Worm (Caenorhabditis elegans) whole organism, late embryonic: ENCODE data around the gene cyp-29A4.

ENCODE experiments used
- ceh-31 ChIP-seq: sonication (generic microtip); optimal IDR thresholded peaks from 2 replicates; lab custom pipeline; 2016; ENCODE audit warnings: missing genetic modification characterization, missing compliant biosample characterization
- ceh-48 ChIP-seq: sonication (generic microtip); optimal IDR thresholded peaks from 2 replicates; lab custom pipeline; 2016; ENCODE audit warnings: missing genetic modification characterization, inconsistent platforms, missing compliant biosample characterization
- nfya-1 ChIP-seq: sonication (generic microtip); optimal IDR thresholded peaks from 2 replicates; lab custom pipeline; 2017; ENCODE audit warnings: missing genetic modification characterization, mild to moderate bottlenecking, missing compliant biosample characterization, antibody characterized with exemption, moderate library complexity
- pat-9 ChIP-seq: fragments of 200-800 bp; sonication (Bioruptor generic); optimal IDR thresholded peaks from 2 replicates; lab custom pipeline; 2018; ENCODE audit warnings: mild to moderate bottlenecking, missing genetic modification characterization, moderate library complexity, missing compliant biosample characterization
- ref-2 ChIP-seq: sonication (generic microtip); optimal IDR thresholded peaks from 2 replicates; lab custom pipeline; 2016; ENCODE audit warnings: missing genetic modification characterization, missing compliant biosample characterization
- tbx-7 ChIP-seq: sonication (generic microtip); optimal IDR thresholded peaks from 2 replicates; lab custom pipeline; 2016; ENCODE audit warnings: missing genotype, missing genetic modification characterization, missing compliant biosample characterization
- unc-55 ChIP-seq: sonication (generic microtip); optimal IDR thresholded peaks from 2 replicates; lab custom pipeline; 2017; ENCODE audit warnings: missing biosample characterization, missing genetic modification reagents, missing genetic modification characterization

DNA sequence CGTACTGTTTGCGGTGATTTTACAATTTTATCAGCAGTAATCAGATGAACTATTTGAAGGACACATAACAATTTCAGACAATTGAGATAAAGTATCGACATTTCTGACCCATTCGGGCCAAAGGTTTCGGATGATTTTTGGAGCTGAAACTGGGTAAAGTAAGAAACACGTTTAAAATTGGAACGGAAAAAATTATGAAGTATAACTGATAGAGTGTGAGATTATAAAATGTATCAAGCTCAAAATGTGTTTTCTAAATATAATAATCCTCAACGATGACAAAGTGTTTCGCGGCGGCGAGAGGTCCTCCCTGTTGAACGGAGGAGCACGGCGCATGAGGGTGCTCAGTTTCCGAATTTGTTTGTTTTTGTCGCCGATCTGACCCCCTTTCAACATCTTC, 31.0 kb downstream of the cyp-29A4 start, which contains the start of gene ZK287.4:
- no peak for TF ChIP-seq pat-9 (tag; lab: Kevin White, UChicago)
- TF ChIP-seq nfya-1 = no peak
- TF ChIP-seq ceh-31 (tag; lab: Kevin White, UChicago) = no peak
- TF ChIP-seq tbx-7 = no peak
- no peak for TF ChIP-seq unc-55
- TF ChIP-seq ref-2 (tag; lab: Kevin White, UChicago) = no peak
- no peak for TF ChIP-seq ceh-48 (tag; lab: Kevin White, UChicago)
